Worm (Caenorhabditis elegans) whole organism, late embryonic: ENCODE data around the gene C17H11.1.
"Not testable (repeated sequence)": the region's sequence is repeated elsewhere in the genome, so short reads cannot be mapped to it uniquely, and the experiment has no call there.

Experiments used
- C38D4.7 ChIP-seq: fragments of 200-800 bp; sonication (Bioruptor generic); optimal IDR thresholded peaks from 2 replicates; lab custom pipeline; 2018; ENCODE audit warnings: mild to moderate bottlenecking, missing genetic modification characterization, moderate library complexity, missing compliant biosample characterization
- K02D7.2 ChIP-seq: sonication (generic microtip); optimal IDR thresholded peaks from 2 replicates; lab custom pipeline; 2017; ENCODE audit warnings: mild to moderate bottlenecking, missing genetic modification characterization, missing compliant biosample characterization
- K09A11.1 ChIP-seq: sonication (generic microtip); optimal IDR thresholded peaks from 2 replicates; lab custom pipeline; 2017; ENCODE audit warnings: antibody characterized with exemption, mild to moderate bottlenecking, missing genetic modification characterization, missing compliant biosample characterization; ENCODE audit not compliant: insufficient read depth
- ahr-1 ChIP-seq: sonication (generic microtip); optimal IDR thresholded peaks from 2 replicates; lab custom pipeline; 2016; ENCODE audit warnings: missing genetic modification characterization, missing compliant biosample characterization
- ama-1 ChIP-seq: fragments of 150-350 bp; optimal IDR thresholded peaks from 2 replicates; lab custom pipeline; 2014
- ceh-18 ChIP-seq: sonication (generic microtip); optimal IDR thresholded peaks from 2 replicates; lab custom pipeline; 2016; ENCODE audit warnings: missing genetic modification characterization, missing compliant biosample characterization
- ceh-19 ChIP-seq: fragments of 200-800 bp; sonication (Bioruptor generic); optimal IDR thresholded peaks from 2 replicates; lab custom pipeline; 2018; ENCODE audit warnings: mild to moderate bottlenecking, missing genetic modification characterization, missing compliant biosample characterization
- ceh-24 ChIP-seq: sonication (generic microtip); optimal IDR thresholded peaks from 2 replicates; lab custom pipeline; 2016; ENCODE audit warnings: mild to moderate bottlenecking, missing genetic modification characterization, missing compliant biosample characterization
- ceh-30 ChIP-seq: fragments of 150-350 bp; optimal IDR thresholded peaks from 2 replicates; lab custom pipeline; 2014; ENCODE audit warnings: missing biosample characterization, missing genetic modification characterization
- ceh-31 ChIP-seq: sonication (generic microtip); optimal IDR thresholded peaks from 2 replicates; lab custom pipeline; 2016; ENCODE audit warnings: missing genetic modification characterization, missing compliant biosample characterization
- ceh-34 ChIP-seq: sonication (generic microtip); optimal IDR thresholded peaks from 2 replicates; lab custom pipeline; 2016; ENCODE audit warnings: mild to moderate bottlenecking, missing genetic modification characterization, missing compliant biosample characterization
- ceh-45 ChIP-seq: fragments of 200-800 bp; sonication (Bioruptor generic); IDR thresholded peaks from 2 replicates; pipeline ENCODE4 v1.3.6; 2022; ENCODE audit warnings: missing genetic modification reagents, missing genetic modification characterization, missing compliant biosample characterization
- ceh-48 ChIP-seq: sonication (generic microtip); optimal IDR thresholded peaks from 2 replicates; lab custom pipeline; 2016; ENCODE audit warnings: missing genetic modification characterization, inconsistent platforms, missing compliant biosample characterization
- ceh-6 ChIP-seq: fragments of 200-800 bp; sonication (Bioruptor generic); optimal IDR thresholded peaks from 2 replicates; lab custom pipeline; 2018; ENCODE audit warnings: mild to moderate bottlenecking, missing genetic modification characterization, missing compliant biosample characterization
- ceh-9 ChIP-seq: sonication (generic microtip); optimal IDR thresholded peaks from 2 replicates; lab custom pipeline; 2016; ENCODE audit warnings: mild to moderate bottlenecking, missing genetic modification characterization, inconsistent platforms, missing compliant biosample characterization
- che-1 ChIP-seq: sonication (generic microtip); optimal IDR thresholded peaks from 2 replicates; lab custom pipeline; 2016; ENCODE audit warnings: mild to moderate bottlenecking, missing genetic modification characterization, missing compliant biosample characterization
- dmd-4 ChIP-seq: sonication (generic microtip); optimal IDR thresholded peaks from 2 replicates; lab custom pipeline; 2016; ENCODE audit warnings: borderline replicate concordance, missing genetic modification characterization, missing compliant biosample characterization
- dve-1 ChIP-seq: sonication (generic microtip); optimal IDR thresholded peaks from 2 replicates; lab custom pipeline; 2017; ENCODE audit warnings: antibody characterized with exemption, mild to moderate bottlenecking, missing genetic modification characterization, missing compliant biosample characterization
- elt-2 ChIP-seq: sonication (generic microtip); optimal IDR thresholded peaks from 2 replicates; lab custom pipeline; 2016; ENCODE audit warnings: missing genetic modification reagents, missing genetic modification characterization, missing compliant biosample characterization
- ets-4 ChIP-seq: sonication (generic microtip); optimal IDR thresholded peaks from 2 replicates; lab custom pipeline; 2016; ENCODE audit warnings: missing genetic modification characterization, missing compliant biosample characterization
- fkh-10 ChIP-seq: fragments of 150-350 bp; optimal IDR thresholded peaks from 2 replicates; lab custom pipeline; 2014; ENCODE audit warnings: missing biosample characterization, missing genetic modification reagents, missing genetic modification characterization
- fkh-6 ChIP-seq: sonication (generic microtip); optimal IDR thresholded peaks from 2 replicates; lab custom pipeline; 2016; ENCODE audit warnings: missing genetic modification characterization, missing compliant biosample characterization
- gmeb-2 ChIP-seq: sonication (generic microtip); optimal IDR thresholded peaks from 2 replicates; lab custom pipeline; 2016; ENCODE audit warnings: missing genetic modification characterization, inconsistent platforms, missing compliant biosample characterization
- hlh-30 ChIP-seq: sonication (generic microtip); optimal IDR thresholded peaks from 2 replicates; lab custom pipeline; 2017; ENCODE audit warnings: antibody characterized with exemption, missing genetic modification characterization, missing compliant biosample characterization; ENCODE audit not compliant: insufficient read depth
- hlh-6 ChIP-seq: sonication (generic microtip); optimal IDR thresholded peaks from 2 replicates; lab custom pipeline; 2016; ENCODE audit warnings: missing genotype, missing genetic modification characterization, missing compliant biosample characterization
- hlh-8 ChIP-seq: sonication (generic microtip); optimal IDR thresholded peaks from 2 replicates; lab custom pipeline; 2016; ENCODE audit warnings: missing genotype, missing genetic modification characterization, missing compliant biosample characterization
- lim-6 ChIP-seq: sonication (generic microtip); optimal IDR thresholded peaks from 2 replicates; lab custom pipeline; 2016; ENCODE audit warnings: missing genetic modification characterization, missing compliant biosample characterization
- madf-2 ChIP-seq: sonication (generic microtip); optimal IDR thresholded peaks from 2 replicates; lab custom pipeline; 2017; ENCODE audit warnings: missing genetic modification characterization, missing compliant biosample characterization
- mec-3 ChIP-seq: sonication (generic microtip); optimal IDR thresholded peaks from 2 replicates; lab custom pipeline; 2016; ENCODE audit warnings: borderline replicate concordance, missing genetic modification characterization, missing compliant biosample characterization
- nfya-1 ChIP-seq: sonication (generic microtip); optimal IDR thresholded peaks from 2 replicates; lab custom pipeline; 2017; ENCODE audit warnings: missing genetic modification characterization, mild to moderate bottlenecking, missing compliant biosample characterization, antibody characterized with exemption, moderate library complexity
- nhr-11 ChIP-seq: fragments of 150-350 bp; optimal IDR thresholded peaks from 2 replicates; lab custom pipeline; 2014; ENCODE audit warnings: missing biosample characterization, missing genetic modification characterization
- nhr-232 ChIP-seq: sonication (generic microtip); optimal IDR thresholded peaks from 2 replicates; lab custom pipeline; 2016; ENCODE audit warnings: missing genetic modification characterization, missing compliant biosample characterization
- npax-4 ChIP-seq: sonication (generic microtip); optimal IDR thresholded peaks from 2 replicates; lab custom pipeline; 2016; ENCODE audit warnings: missing genetic modification characterization, missing compliant biosample characterization
- odd-2 ChIP-seq: sonication (generic microtip); optimal IDR thresholded peaks from 2 replicates; lab custom pipeline; 2017; ENCODE audit warnings: antibody characterized with exemption, mild to moderate bottlenecking, missing genetic modification characterization, missing compliant biosample characterization
- pag-3 ChIP-seq: sonication (generic microtip); optimal IDR thresholded peaks from 2 replicates; lab custom pipeline; 2016; ENCODE audit warnings: missing compliant biosample characterization, missing genetic modification characterization, borderline replicate concordance
- pha-2 ChIP-seq: sonication (generic microtip); optimal IDR thresholded peaks from 2 replicates; lab custom pipeline; 2017; ENCODE audit warnings: mild to moderate bottlenecking, missing genetic modification characterization, missing compliant biosample characterization
- pha-4 ChIP-seq: fragments of 150-350 bp; optimal IDR thresholded peaks from 2 replicates; lab custom pipeline; 2018; ENCODE audit warnings: missing biosample characterization, missing genetic modification reagents, missing genetic modification characterization
- pqm-1 ChIP-seq: sonication (generic microtip); optimal IDR thresholded peaks from 2 replicates; lab custom pipeline; 2016; ENCODE audit warnings: missing genetic modification characterization, missing compliant biosample characterization
- pros-1 ChIP-seq: fragments of 150-350 bp; optimal IDR thresholded peaks from 2 replicates; lab custom pipeline; 2014; ENCODE audit warnings: missing biosample characterization, missing genetic modification reagents, missing genetic modification characterization
- ref-2 ChIP-seq: sonication (generic microtip); optimal IDR thresholded peaks from 2 replicates; lab custom pipeline; 2016; ENCODE audit warnings: missing genetic modification characterization, missing compliant biosample characterization
- rnt-1 ChIP-seq: sonication (generic microtip); optimal IDR thresholded peaks from 2 replicates; lab custom pipeline; 2016; ENCODE audit warnings: missing genetic modification characterization, missing compliant biosample characterization
- sox-4 ChIP-seq: sonication (generic microtip); optimal IDR thresholded peaks from 2 replicates; lab custom pipeline; 2017; ENCODE audit warnings: mild to moderate bottlenecking, missing genetic modification characterization, inconsistent platforms, missing compliant biosample characterization
- syd-9 ChIP-seq: sonication (generic microtip); optimal IDR thresholded peaks from 2 replicates; lab custom pipeline; 2016; ENCODE audit warnings: mild to moderate bottlenecking, missing genetic modification characterization, moderate library complexity, missing compliant biosample characterization
- tbx-2 ChIP-seq: sonication (generic microtip); optimal IDR thresholded peaks from 2 replicates; lab custom pipeline; 2016; ENCODE audit warnings: missing genetic modification characterization, missing compliant biosample characterization
- tbx-7 ChIP-seq: sonication (generic microtip); optimal IDR thresholded peaks from 2 replicates; lab custom pipeline; 2016; ENCODE audit warnings: missing genotype, missing genetic modification characterization, missing compliant biosample characterization
- unc-3 ChIP-seq, 2 experiments: fragments of 200-800 bp in 1 of 2; sonication (Bioruptor generic) in 1 of 2; sonication (generic microtip) in 1 of 2; conservative IDR thresholded peaks in 1 of 2; optimal IDR thresholded peaks in 1 of 2; 2 replicates each; pipeline versions ENCODE4 v1.3.6 to Lab custom; 2016 to 2022; ENCODE audit warnings: missing compliant biosample characterization in 2 of 2, missing genetic modification characterization in 2 of 2, missing genetic modification reagents in 1 of 2
- unc-42 ChIP-seq: sonication (generic microtip); optimal IDR thresholded peaks from 2 replicates; lab custom pipeline; 2016; ENCODE audit warnings: missing genotype, missing genetic modification characterization, missing compliant biosample characterization
- unc-55 ChIP-seq: sonication (generic microtip); optimal IDR thresholded peaks from 2 replicates; lab custom pipeline; 2017; ENCODE audit warnings: missing biosample characterization, missing genetic modification reagents, missing genetic modification characterization
- unc-86 ChIP-seq: sonication (generic microtip); optimal IDR thresholded peaks from 2 replicates; lab custom pipeline; 2016; ENCODE audit warnings: missing genetic modification characterization, missing compliant biosample characterization
- zip-5 ChIP-seq: sonication (generic microtip); optimal IDR thresholded peaks from 2 replicates; lab custom pipeline; 2016; ENCODE audit warnings: missing genetic modification characterization, missing compliant biosample characterization
- ztf-16 ChIP-seq: sonication (generic microtip); optimal IDR thresholded peaks from 2 replicates; lab custom pipeline; 2017; ENCODE audit warnings: missing genetic modification characterization, missing compliant biosample characterization

The C17H11.1 gene

ce11 chrX:8155447-8155877, 18.2 kb upstream of the C17H11.1 start:
- peak; percentile 79 for TF ChIP-seq hlh-30 (tag; lab: Kevin White, UChicago)
- peak; percentile 2 for TF ChIP-seq K09A11.1
- TF ChIP-seq nfya-1 (tag; lab: Kevin White, UChicago) = peak; percentile 20
- peak; percentile 7 for TF ChIP-seq ceh-18
- 0 out of 2 replicates have a peak, but pooled peaks have one; percentile 29 for TF ChIP-seq ceh-45
- TF ChIP-seq dve-1 (tag; lab: Kevin White, UChicago) = peak; percentile 13
- peak; percentile 54 for TF ChIP-seq unc-3 (GFP tag; conservative IDR thresholded peaks at IDR 0.05; lab: Robert Waterston, UW)
- TF ChIP-seq unc-3 (tag; optimal IDR thresholded peaks at IDR 0.05; lab: Kevin White, UChicago) = not testable (repeated sequence)
- peak; percentile 8 for TF ChIP-seq unc-86 (tag; lab: Kevin White, UChicago)

ce11 chrX:8155969-8156368, 17.7 kb upstream of the C17H11.1 start:
- peak; percentile 27 for TF ChIP-seq hlh-8 (tag; lab: Kevin White, UChicago)
- no peak for TF ChIP-seq ama-1 (lab: Kevin White, UChicago)
- peak; percentile 92 for TF ChIP-seq elt-2 (tag; lab: Kevin White, UChicago)
- TF ChIP-seq pros-1 (tag; lab: Kevin White, UChicago) = no peak
- no peak for TF ChIP-seq pha-4
- TF ChIP-seq tbx-2 (tag; lab: Kevin White, UChicago) = peak; percentile 72
- peak; percentile 75 for TF ChIP-seq C38D4.7
- no peak for TF ChIP-seq rnt-1 (tag; lab: Kevin White, UChicago)
- no peak for TF ChIP-seq pag-3 (tag; lab: Kevin White, UChicago)
- peak; percentile 1 for TF ChIP-seq ref-2 (tag; lab: Kevin White, UChicago)
- TF ChIP-seq ztf-16 (tag; lab: Kevin White, UChicago) = peak; percentile 12
- TF ChIP-seq ceh-45 = peak; percentile 86
- TF ChIP-seq nhr-232 (tag; lab: Kevin White, UChicago) = peak; percentile 69
- no peak for TF ChIP-seq hlh-30 (tag; lab: Kevin White, UChicago)
- TF ChIP-seq madf-2 (tag; lab: Kevin White, UChicago) = peak; percentile 70
- peak; percentile 7 for TF ChIP-seq ahr-1 (tag; lab: Kevin White, UChicago)
- TF ChIP-seq ceh-6 (GFP tag; lab: Kevin White, UChicago) = peak; percentile 70
- no peak for TF ChIP-seq npax-4 (tag; lab: Kevin White, UChicago)
- peak; percentile 76 for TF ChIP-seq ceh-9 (tag; lab: Kevin White, UChicago)
- TF ChIP-seq K02D7.2 = peak; percentile 73
- peak; percentile 44 for TF ChIP-seq fkh-6 (tag; lab: Kevin White, UChicago)
- TF ChIP-seq pha-2 (tag; lab: Kevin White, UChicago) = peak; percentile 77
- no peak for TF ChIP-seq tbx-7 (tag; lab: Kevin White, UChicago)
- TF ChIP-seq ceh-19 (GFP tag; lab: Kevin White, UChicago) = peak; percentile 88
- peak; percentile 87 for TF ChIP-seq che-1 (tag; lab: Kevin White, UChicago)
- peak; percentile 61 for TF ChIP-seq ceh-48 (tag; lab: Kevin White, UChicago)
- TF ChIP-seq gmeb-2 (tag; lab: Kevin White, UChicago) = peak; percentile 89
- no peak for TF ChIP-seq pqm-1 (tag; lab: Kevin White, UChicago)
- peak; percentile 81 for TF ChIP-seq hlh-6 (tag; lab: Kevin White, UChicago)
- TF ChIP-seq fkh-10 (GFP tag; lab: Kevin White, UChicago) = no peak
- peak; percentile 80 for TF ChIP-seq sox-4 (tag; lab: Kevin White, UChicago)
- no peak for TF ChIP-seq mec-3 (tag; lab: Kevin White, UChicago)
- peak; percentile 21 for TF ChIP-seq ets-4 (tag; lab: Kevin White, UChicago)
- TF ChIP-seq ceh-31 (tag; lab: Kevin White, UChicago) = peak; percentile 72
- no peak for TF ChIP-seq unc-55 (GFP tag; lab: Kevin White, UChicago)
- TF ChIP-seq syd-9 (tag; lab: Kevin White, UChicago) = no peak
- TF ChIP-seq zip-5 (tag; lab: Kevin White, UChicago) = no peak
- no peak for TF ChIP-seq nhr-11 (tag; lab: Kevin White, UChicago)
- TF ChIP-seq lim-6 = peak; percentile 30
- TF ChIP-seq unc-42 (tag; lab: Kevin White, UChicago) = no peak
- peak; percentile 61 for TF ChIP-seq odd-2
- peak; percentile 75 for TF ChIP-seq ceh-24 (tag; lab: Kevin White, UChicago)
- TF ChIP-seq ceh-34 (tag; lab: Kevin White, UChicago) = peak; percentile 74
- peak; percentile 49 for TF ChIP-seq ceh-30 (tag; lab: Kevin White, UChicago)
- TF ChIP-seq dmd-4 (tag; lab: Kevin White, UChicago) = peak; percentile 80
